Fruit fly (Drosophila melanogaster) whole organism, prepupa: ENCODE results near the gene net.

ENCODE experiments used
- Blimp-1 ChIP-seq: fragments of 200-800 bp; sonication (Bioruptor generic); optimal IDR thresholded peaks from 3 replicates; lab custom pipeline; 2017; ENCODE audit warnings: missing biosample characterization, missing genetic modification characterization, mild to moderate bottlenecking, moderate library complexity, missing genetic modification reagents
- CG10631 ChIP-seq: fragments of 200-800 bp; sonication (Bioruptor generic); optimal IDR thresholded peaks from 2 replicates; lab custom pipeline; 2016; ENCODE audit warnings: missing biosample characterization, missing genetic modification characterization
- CG10669 ChIP-seq: fragments of 200-800 bp; sonication (Bioruptor generic); optimal IDR thresholded peaks from 3 replicates; lab custom pipeline; 2018; ENCODE audit warnings: missing biosample characterization, mild to moderate bottlenecking, missing genetic modification characterization, moderate library complexity
- CG11294 ChIP-seq: fragments of 200-800 bp; sonication (Bioruptor generic); IDR thresholded peaks from 2 replicates; pipeline ENCODE4 v1.3.6; 2022; ENCODE audit warnings: missing biosample characterization, missing genetic modification characterization
- CG11762 ChIP-seq: fragments of 200-800 bp; sonication (Bioruptor generic); optimal IDR thresholded peaks from 3 replicates; lab custom pipeline; 2016; ENCODE audit warnings: missing biosample characterization, missing genetic modification characterization; ENCODE audit not compliant: insufficient read depth
- CG15336 ChIP-seq: fragments of 200-800 bp; sonication (Bioruptor generic); IDR thresholded peaks from 2 replicates; pipeline ENCODE4 v1.3.6; 2022; ENCODE audit warnings: missing biosample characterization, missing genetic modification characterization
- CG1621 ChIP-seq: fragments of 200-800 bp; sonication (Bioruptor generic); optimal IDR thresholded peaks from 3 replicates; lab custom pipeline; 2018; ENCODE audit warnings: missing biosample characterization, mild to moderate bottlenecking, missing genetic modification characterization
- CG16779 ChIP-seq: fragments of 200-800 bp; sonication (Bioruptor generic); optimal IDR thresholded peaks from 3 replicates; lab custom pipeline; 2017; ENCODE audit warnings: missing biosample characterization, mild to moderate bottlenecking, missing genetic modification characterization
- CG3032 ChIP-seq: fragments of 200-800 bp; optimal IDR thresholded peaks from 2 replicates; lab custom pipeline; 2019; ENCODE audit warnings: missing biosample characterization, mild to moderate bottlenecking, missing genetic modification characterization, moderate library complexity
- CG31627 ChIP-seq: fragments of 200-800 bp; sonication (Bioruptor generic); optimal IDR thresholded peaks from 3 replicates; lab custom pipeline; 2016; ENCODE audit warnings: missing biosample characterization, missing genetic modification characterization
- CG32006 ChIP-seq: fragments of 200-800 bp; sonication (Bioruptor generic); optimal IDR thresholded peaks from 3 replicates; lab custom pipeline; 2017; ENCODE audit warnings: missing biosample characterization, mild to moderate bottlenecking, missing genetic modification characterization
- CG34406 ChIP-seq: fragments of 200-800 bp; sonication (Bioruptor generic); optimal IDR thresholded peaks from 3 replicates; lab custom pipeline; 2016; ENCODE audit warnings: missing biosample characterization, missing genetic modification characterization
- CG3919 ChIP-seq: fragments of 200-800 bp; sonication (Bioruptor generic); optimal IDR thresholded peaks from 3 replicates; lab custom pipeline; 2016; ENCODE audit warnings: missing biosample characterization, missing genetic modification characterization
- CG4318 ChIP-seq: fragments of 200-800 bp; sonication (Bioruptor generic); optimal IDR thresholded peaks from 3 replicates; lab custom pipeline; 2017; ENCODE audit warnings: missing biosample characterization, mild to moderate bottlenecking, missing genetic modification characterization
- CG6163 ChIP-seq: fragments of 200-800 bp; sonication (Bioruptor generic); IDR thresholded peaks from 3 replicates; pipeline ENCODE4 v1.3.6; 2022; ENCODE audit warnings: missing biosample characterization, missing genetic modification characterization
- CG6808 ChIP-seq: fragments of 200-800 bp; sonication (Bioruptor generic); optimal IDR thresholded peaks from 3 replicates; lab custom pipeline; 2017; ENCODE audit warnings: missing biosample characterization, missing genetic modification characterization, mild to moderate bottlenecking, moderate library complexity, missing genetic modification reagents
- CG7368 ChIP-seq: fragments of 200-800 bp; sonication (Bioruptor generic); optimal IDR thresholded peaks from 3 replicates; lab custom pipeline; 2016; ENCODE audit warnings: missing biosample characterization, missing genetic modification characterization
- CG8119 ChIP-seq: fragments of 200-800 bp; sonication (Bioruptor generic); IDR thresholded peaks from 3 replicates; pipeline ENCODE4 v1.3.6; 2022; ENCODE audit warnings: missing biosample characterization, missing genetic modification characterization
- CG8319 ChIP-seq: fragments of 200-800 bp; sonication (Bioruptor generic); optimal IDR thresholded peaks from 3 replicates; lab custom pipeline; 2016; ENCODE audit warnings: missing biosample characterization, missing genetic modification characterization
- Eip78C ChIP-seq: fragments of 200-800 bp; sonication (Bioruptor generic); peaks from one replicate; lab custom pipeline; 2016; ENCODE audit warnings: missing biosample characterization, missing genetic modification characterization
- Eip93F ChIP-seq: fragments of 200-800 bp; sonication (Bioruptor generic); optimal IDR thresholded peaks from 2 replicates; lab custom pipeline; 2016; ENCODE audit warnings: missing biosample characterization, mild to moderate bottlenecking, missing genetic modification characterization
- Ets96B ChIP-seq: fragments of 200-800 bp; optimal IDR thresholded peaks from 2 replicates; lab custom pipeline; 2019; ENCODE audit warnings: missing biosample characterization, mild to moderate bottlenecking, missing genetic modification characterization, moderate library complexity
- Hr38 ChIP-seq: sonication (Bioruptor generic); optimal IDR thresholded peaks from 2 replicates; lab custom pipeline; 2016; ENCODE audit warnings: missing biosample characterization, missing genetic modification characterization
- Hr39 ChIP-seq: fragments of 200-800 bp; sonication (Bioruptor generic); optimal IDR thresholded peaks from 2 replicates; lab custom pipeline; 2016; ENCODE audit warnings: missing biosample characterization, missing genetic modification characterization
- Lpt ChIP-seq: fragments of 200-800 bp; sonication (Bioruptor generic); optimal IDR thresholded peaks from 3 replicates; lab custom pipeline; 2016; ENCODE audit warnings: missing biosample characterization, missing genetic modification characterization
- Met ChIP-seq: fragments of 200-800 bp; sonication (Bioruptor generic); optimal IDR thresholded peaks from 3 replicates; lab custom pipeline; 2016; ENCODE audit warnings: missing biosample characterization, missing genetic modification characterization
- OdsH ChIP-seq: fragments of 200-800 bp; sonication (Bioruptor generic); optimal IDR thresholded peaks from 3 replicates; lab custom pipeline; 2016; ENCODE audit warnings: missing biosample characterization, missing genetic modification characterization
- Sox102F ChIP-seq: fragments of 200-800 bp; sonication (Bioruptor generic); optimal IDR thresholded peaks from 2 replicates; lab custom pipeline; 2016; ENCODE audit warnings: missing biosample characterization, mild to moderate bottlenecking, missing genetic modification characterization
- Sox14 ChIP-seq: fragments of 200-800 bp; sonication (Bioruptor generic); optimal IDR thresholded peaks from 3 replicates; lab custom pipeline; 2016; ENCODE audit warnings: missing biosample characterization, missing genetic modification characterization
- Sox15 ChIP-seq: fragments of 200-800 bp; sonication (Bioruptor generic); optimal IDR thresholded peaks from 3 replicates; lab custom pipeline; 2016; ENCODE audit warnings: missing biosample characterization, missing genetic modification characterization
- achi ChIP-seq: fragments of 200-800 bp; sonication (Bioruptor generic); optimal IDR thresholded peaks from 3 replicates; lab custom pipeline; 2016; ENCODE audit warnings: missing biosample characterization, missing genetic modification characterization
- acj6 ChIP-seq: fragments of 200-800 bp; sonication (Bioruptor generic); optimal IDR thresholded peaks from 3 replicates; lab custom pipeline; 2016; ENCODE audit warnings: missing biosample characterization, missing genetic modification characterization
- cyc ChIP-seq: fragments of 200-800 bp; sonication (Bioruptor generic); optimal IDR thresholded peaks from 3 replicates; lab custom pipeline; 2016; ENCODE audit warnings: missing biosample characterization, missing genetic modification characterization
- dsx ChIP-seq: fragments of 200-800 bp; optimal IDR thresholded peaks from 3 replicates; lab custom pipeline; 2019; ENCODE audit warnings: missing biosample characterization, mild to moderate bottlenecking, missing genetic modification characterization, moderate library complexity; ENCODE audit not compliant: poor library complexity, severe bottlenecking
- eg ChIP-seq: fragments of 200-800 bp; sonication (Bioruptor generic); IDR thresholded peaks from 3 replicates; pipeline ENCODE4 v1.3.6; 2022; ENCODE audit warnings: missing biosample characterization, missing genetic modification characterization
- esn ChIP-seq: fragments of 200-800 bp; sonication (Bioruptor generic); optimal IDR thresholded peaks from 2 replicates; lab custom pipeline; 2016; ENCODE audit warnings: missing biosample characterization, mild to moderate bottlenecking, missing genetic modification characterization, moderate library complexity
- fkh ChIP-seq: fragments of 200-800 bp; sonication (Bioruptor generic); optimal IDR thresholded peaks from 3 replicates; lab custom pipeline; 2017; ENCODE audit warnings: missing biosample characterization, mild to moderate bottlenecking, missing genetic modification characterization, moderate library complexity
- lz ChIP-seq: fragments of 200-800 bp; sonication (Bioruptor generic); optimal IDR thresholded peaks from 3 replicates; lab custom pipeline; 2016; ENCODE audit warnings: missing biosample characterization, missing genetic modification characterization
- net ChIP-seq: fragments of 200-800 bp; sonication (Bioruptor generic); optimal IDR thresholded peaks from 3 replicates; lab custom pipeline; 2016; ENCODE audit warnings: missing biosample characterization, missing genetic modification characterization
- ss ChIP-seq, 2 experiments: fragments of 200-800 bp; sonication (Bioruptor generic); optimal IDR thresholded peaks; 2 replicates in 1 of 2; 3 replicates in 1 of 2; lab custom pipeline; 2017 to 2018; ENCODE audit warnings: mild to moderate bottlenecking in 2 of 2, missing biosample characterization in 2 of 2, missing genetic modification characterization in 2 of 2, moderate library complexity in 1 of 2
- svp ChIP-seq: fragments of 200-800 bp; sonication (Bioruptor generic); peaks from one replicate; lab custom pipeline; 2016; ENCODE audit warnings: missing biosample characterization, missing genetic modification characterization
- topi ChIP-seq: fragments of 200-800 bp; sonication (Bioruptor generic); optimal IDR thresholded peaks from 3 replicates; lab custom pipeline; 2016; ENCODE audit warnings: missing biosample characterization, missing genetic modification characterization
- vri ChIP-seq: fragments of 200-800 bp; sonication (Bioruptor generic); optimal IDR thresholded peaks from 3 replicates; lab custom pipeline; 2016; ENCODE audit warnings: missing biosample characterization, mild to moderate bottlenecking, missing genetic modification characterization

net gene

DNA sequence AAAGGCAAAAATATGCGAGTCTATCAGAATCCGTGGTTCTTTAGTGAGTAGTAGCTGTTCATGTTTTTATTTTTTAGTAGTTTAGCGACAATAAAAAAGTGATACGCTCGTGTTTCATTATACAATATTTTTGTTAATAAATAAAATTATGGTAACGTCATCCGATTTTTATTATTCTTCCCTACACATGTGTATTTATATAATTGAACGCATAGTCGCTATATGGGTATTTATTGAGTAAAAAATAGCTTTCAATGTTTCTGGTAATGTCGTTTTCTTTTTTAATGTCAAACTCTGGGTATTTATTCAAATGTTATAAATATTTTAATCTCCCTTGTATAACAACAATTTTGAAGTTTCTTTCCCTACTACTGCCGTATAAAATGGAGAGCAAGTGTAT lies 11.1 kb downstream of the net start, which contains the start of gene CG11374:
CG11374 (plus strand) TSS at position 301 of the 400 bp plus-strand sequence.
- TF ChIP-seq CG10631 (GFP tag; lab: Kevin White, UChicago) (no peak), Hr38 (GFP tag; lab: Kevin White, UChicago) (no peak), eg (GFP tag; lab: Robert Waterston, UW) (no peak), dsx (GFP tag; lab: Kevin White, UChicago) (no peak), CG3032 (no peak), CG8119 (GFP tag; lab: Robert Waterston, UW) (no peak), acj6 (no peak), svp (GFP tag; lab: Kevin White, UChicago) (no peak), CG11294 (no peak), topi (GFP tag; lab: Kevin White, UChicago) (no peak)

DNA sequence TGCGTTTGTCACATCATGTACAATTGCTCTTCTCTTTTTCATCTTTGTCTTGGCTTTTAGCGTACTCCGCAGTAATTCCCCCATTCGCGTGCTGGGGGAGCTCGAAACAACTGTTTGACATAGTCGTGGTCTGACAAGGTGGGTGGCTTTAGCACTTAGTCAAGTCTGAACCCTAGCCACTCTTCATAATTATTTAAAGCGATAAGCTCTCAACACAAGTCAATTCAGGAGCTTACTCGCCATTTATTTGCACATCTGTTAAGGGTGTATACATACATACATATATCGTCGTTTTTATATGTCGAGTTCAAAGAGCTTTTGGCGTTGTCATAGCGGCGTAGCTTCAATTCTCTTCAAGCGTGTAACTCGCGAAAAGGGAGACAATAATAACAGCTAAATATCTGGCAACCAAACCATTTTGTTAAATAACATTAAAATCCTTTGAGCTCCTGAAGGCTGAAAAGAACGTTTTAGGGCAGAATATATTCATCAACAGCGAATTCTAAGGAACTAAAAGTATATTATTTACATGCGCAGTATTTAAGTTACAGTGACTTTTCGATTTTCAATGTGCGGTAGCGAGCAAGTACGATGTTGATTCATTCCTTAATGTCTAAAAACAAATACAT lies 13.3 kb downstream of the net start:
- TF ChIP-seq svp (GFP tag; lab: Kevin White, UChicago) (peak; percentile 79), vri (GFP tag; lab: Kevin White, UChicago) (no peak), OdsH (GFP tag; lab: Kevin White, UChicago) (no peak), CG6163 (GFP tag; lab: Robert Waterston, UW) (no peak), Eip93F (GFP tag; lab: Kevin White, UChicago) (no peak), CG8319 (GFP tag; lab: Kevin White, UChicago) (no peak), CG10669 (GFP tag; lab: Kevin White, UChicago) (no peak), CG15336 (GFP tag; lab: Robert Waterston, UW) (no peak), net (GFP tag; lab: Kevin White, UChicago) (no peak), Met (no peak), CG16779 (tag; lab: Kevin White, UChicago) (no peak), CG11762 (no peak), Sox15 (GFP tag; lab: Kevin White, UChicago) (no peak), CG6808 (GFP tag; lab: Kevin White, UChicago) (peak; percentile 12), Eip78C (GFP tag; lab: Kevin White, UChicago) (peak; percentile 79), ss (GFP tag; optimal IDR thresholded peaks at IDR 0.05; lab: Kevin White, UChicago) (peak in 1 of 2 experiments; percentile 18), Hr39 (GFP tag; lab: Kevin White, UChicago) (no peak), CG7368 (GFP tag; lab: Kevin White, UChicago) (no peak), fkh (GFP tag; lab: Kevin White, UChicago) (peak; percentile 58), Blimp-1 (GFP tag; lab: Kevin White, UChicago) (no peak), achi (no peak), CG31627 (no peak), Ets96B (tag; lab: Kevin White, UChicago) (no peak)

DNA sequence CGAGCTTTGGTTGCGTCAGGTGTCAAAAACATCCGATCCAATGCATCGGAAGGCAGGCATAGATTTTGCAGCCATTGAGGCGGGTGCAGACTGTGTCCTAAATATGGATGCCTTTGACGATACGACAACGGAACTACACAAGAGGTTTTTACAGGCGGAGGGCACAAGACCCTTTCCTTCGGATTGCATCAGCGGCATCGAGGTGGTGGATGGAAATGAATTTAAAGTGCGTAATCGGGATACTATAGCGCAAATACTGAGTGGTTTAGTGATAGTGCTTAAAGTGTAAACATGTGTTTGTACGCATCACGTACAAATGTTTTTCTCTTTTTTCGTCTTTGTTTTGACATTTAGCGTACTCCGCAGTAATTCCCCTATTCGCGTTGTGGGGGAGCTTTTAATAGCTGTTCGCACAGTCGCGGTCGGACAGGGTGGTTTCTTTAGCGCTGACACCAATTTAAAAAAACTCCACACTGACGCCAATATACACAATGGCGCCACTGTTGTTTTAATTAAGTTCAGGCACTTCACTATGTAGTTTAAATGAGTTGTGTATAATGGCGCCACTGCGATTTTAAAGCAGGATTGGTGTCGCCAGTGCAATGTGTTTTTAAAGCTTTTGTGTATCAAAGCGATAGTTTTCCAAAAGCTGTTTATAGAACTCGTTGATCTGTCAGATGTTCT lies 14.3 kb downstream of the net start:
- no peak for TF ChIP-seq eg (GFP tag; lab: Robert Waterston, UW)
- peak; percentile 0 for TF ChIP-seq Met
- TF ChIP-seq svp (GFP tag; lab: Kevin White, UChicago) = peak; percentile 69
- TF ChIP-seq vri (GFP tag; lab: Kevin White, UChicago) = no peak
- no peak for TF ChIP-seq CG4318 (GFP tag; lab: Kevin White, UChicago)
- TF ChIP-seq Hr38 (GFP tag; lab: Kevin White, UChicago) = no peak
- peak; percentile 59 for TF ChIP-seq Eip78C (GFP tag; lab: Kevin White, UChicago)
- peak; percentile 20 for TF ChIP-seq topi (GFP tag; lab: Kevin White, UChicago)
- peak; percentile 39 for TF ChIP-seq CG31627
- peak; percentile 20 for TF ChIP-seq OdsH (GFP tag; lab: Kevin White, UChicago)
- no peak for TF ChIP-seq CG34406
- TF ChIP-seq Lpt (GFP tag; lab: Kevin White, UChicago) = no peak
- TF ChIP-seq CG10631 (GFP tag; lab: Kevin White, UChicago) = peak; percentile 1
- no peak for TF ChIP-seq CG32006 (GFP tag; lab: Kevin White, UChicago)
- TF ChIP-seq CG16779 (tag; lab: Kevin White, UChicago) = no peak
- TF ChIP-seq CG6163 (GFP tag; lab: Robert Waterston, UW) = peak; percentile 67
- TF ChIP-seq fkh (GFP tag; lab: Kevin White, UChicago) = no peak
- TF ChIP-seq Sox102F (GFP tag; lab: Kevin White, UChicago) = peak; percentile 2
- TF ChIP-seq CG8119 (GFP tag; lab: Robert Waterston, UW) = no peak; the same call in 2 of the 3 replicates
- peak; percentile 40 for TF ChIP-seq CG3919 (GFP tag; lab: Kevin White, UChicago)
- TF ChIP-seq cyc = peak; percentile 35
- TF ChIP-seq net (GFP tag; lab: Kevin White, UChicago) = peak; percentile 20
- TF ChIP-seq CG8319 (GFP tag; lab: Kevin White, UChicago) = no peak
- TF ChIP-seq CG15336 (GFP tag; lab: Robert Waterston, UW) = peak; percentile 38; the same call in 1 of the 2 replicates
- TF ChIP-seq achi = peak; percentile 90
- TF ChIP-seq lz = peak; percentile 54
- no peak for TF ChIP-seq CG1621 (tag; lab: Kevin White, UChicago)
- peak; percentile 3 to 23 for TF ChIP-seq ss (GFP tag; optimal IDR thresholded peaks at IDR 0.05; lab: Kevin White, UChicago)
- peak; percentile 14 for TF ChIP-seq esn (GFP tag; lab: Kevin White, UChicago)
- peak; percentile 25 for TF ChIP-seq Sox14 (GFP tag; lab: Kevin White, UChicago)
- peak; percentile 41 for TF ChIP-seq CG3032
